Fruit fly (Drosophila melanogaster): ENCODE data around the gene CG10336.
A peak's percentile ranks its signal among the peaks of the same experiment; 100 is the strongest.

Gene CG10336

dm6 chr2L:18664707-18665550, 24.4 kb upstream of the CG10336 start (continued):
- TF ChIP-seq CG33557 (GFP tag; optimal IDR thresholded peaks at IDR 0.05) (no peak), Drgx (GFP tag; IDR thresholded peaks at IDR 0.05) (peak; percentile 27; the same call in 1 of the 2 replicates), Optix (GFP tag; IDR thresholded peaks at IDR 0.05) (0 out of 3 replicates have a peak, but pooled peaks have one; percentile 17)

dm6 chr2L:18665952-18666606, 23.2 kb upstream of the CG10336 start:
- TF ChIP-seq Doc2 (GFP tag; IDR thresholded peaks at IDR 0.05) (no peak), usp (GFP tag; optimal IDR thresholded peaks at IDR 0.05) (no peak), CG30431 (GFP tag; optimal IDR thresholded peaks at IDR 0.05) (no peak), HLHmδ (GFP tag; optimal IDR thresholded peaks at IDR 0.05) (no peak), wek (GFP tag; optimal IDR thresholded peaks at IDR 0.05) (peak; percentile 10), CG11456 (GFP tag; IDR thresholded peaks at IDR 0.05) (peak; percentile 90), CG12744 (GFP tag; optimal IDR thresholded peaks at IDR 0.05) (peak; percentile 21), Nf-YA (GFP tag; IDR thresholded peaks at IDR 0.05) (no peak), bcd (GFP tag; optimal IDR thresholded peaks at IDR 0.05) (peak; percentile 61), CG16779 (GFP tag; IDR thresholded peaks at IDR 0.05) (no peak), unpg (GFP tag; optimal IDR thresholded peaks at IDR 0.05) (no peak), sug (tag; optimal IDR thresholded peaks at IDR 0.05) (no peak), CG11085 (GFP tag; IDR thresholded peaks at IDR 0.05) (peak; percentile 40; the same call in 1 of the 2 replicates), ci (GFP tag; IDR thresholded peaks at IDR 0.05) (peak; percentile 78), sima (GFP tag; optimal IDR thresholded peaks at IDR 0.05) (no peak), Dbx (GFP tag; IDR thresholded peaks at IDR 0.05) (peak; percentile 71; the same call in 2 of the 3 replicates), tna (GFP tag; IDR thresholded peaks at IDR 0.05; ENCODE audit: partially characterized antibody) (no peak), CG31365 (tag; optimal IDR thresholded peaks at IDR 0.05) (peak; percentile 8), CG17802 (tag; optimal IDR thresholded peaks at IDR 0.05) (peak; percentile 37), CG10209 (GFP tag; optimal IDR thresholded peaks at IDR 0.05) (no peak), CG13894 (tag; optimal IDR thresholded peaks at IDR 0.05) (no peak), insv (GFP tag; optimal IDR thresholded peaks at IDR 0.05) (peak in 1 of 2 experiments; percentile 39), CG3163 (GFP tag; optimal IDR thresholded peaks at IDR 0.05) (peak; percentile 51), Bteb2 (GFP tag; optimal IDR thresholded peaks at IDR 0.05) (no peak), D (optimal IDR thresholded peaks at IDR 0.05) (no peak), D (GFP tag; optimal IDR thresholded peaks at IDR 0.05) (no peak), hkb (optimal IDR thresholded peaks at IDR 0.05) (no peak), hkb (GFP tag; IDR thresholded peaks at IDR 0.05) (no peak), dpn (GFP tag; optimal IDR thresholded peaks at IDR 0.05) (peak; percentile 45 to 57), E2f1 (GFP tag; IDR thresholded peaks at IDR 0.05) (peak; percentile 61), C15 (GFP tag; IDR thresholded peaks at IDR 0.05) (no peak), CG4404 (GFP tag; IDR thresholded peaks at IDR 0.05) (no peak), knrl (GFP tag; IDR thresholded peaks at IDR 0.05; ENCODE audit: partially characterized antibody) (peak; percentile 60; the same call in 2 of the 3 replicates), Usf (GFP tag; optimal IDR thresholded peaks at IDR 0.05) (no peak), CG3847 (GFP tag; IDR thresholded peaks at IDR 0.05) (peak; percentile 34), Dek (tag; optimal IDR thresholded peaks at IDR 0.05) (peak; percentile 8), CG14667 (GFP tag; IDR thresholded peaks at IDR 0.05) (peak; percentile 67), Fer3 (tag; optimal IDR thresholded peaks at IDR 0.05) (no peak), Pdp1 (GFP tag; optimal IDR thresholded peaks at IDR 0.05) (peak in 1 of 2 experiments; percentile 58), chm (GFP tag; IDR thresholded peaks at IDR 0.05) (no peak), CG9797 (GFP tag; optimal IDR thresholded peaks at IDR 0.05) (no peak), YL-1 (GFP tag; optimal IDR thresholded peaks at IDR 0.05) (no peak), CG10274 (GFP tag; optimal IDR thresholded peaks at IDR 0.05) (no peak), NFAT (GFP tag; IDR thresholded peaks at IDR 0.05) (peak; percentile 82)
